Fruit fly (Drosophila melanogaster): ENCODE data around the gene hb.

DNA sequence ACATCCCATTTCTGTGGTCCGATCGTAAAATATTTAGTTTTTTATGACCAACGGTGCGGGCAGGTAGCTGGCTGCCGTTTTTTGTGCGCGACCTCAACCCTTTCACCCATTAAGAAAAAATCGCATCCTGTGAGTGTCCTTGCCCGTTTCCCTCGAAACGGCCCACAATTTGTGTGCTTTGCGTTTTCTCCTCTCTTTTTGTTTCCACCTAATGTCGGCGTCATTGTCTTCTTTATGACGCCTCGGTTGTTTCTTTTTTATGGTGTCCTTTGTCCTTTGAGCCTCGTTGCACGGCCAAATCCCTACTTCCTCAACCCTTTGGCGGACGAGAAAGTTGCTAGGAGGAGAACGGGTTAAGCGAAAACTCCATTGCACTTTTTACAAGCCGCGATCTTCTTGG lies 3.6 kb upstream of the hb start:
- TF ChIP-seq psq (optimal IDR thresholded peaks at IDR 0.05) = no peak
- no peak for TF ChIP-seq ttk (optimal IDR thresholded peaks at IDR 0.05)

All from Kc167 (cell line).